Fruit fly (Drosophila melanogaster) whole organism, pupa: ENCODE results near the gene Cbp80.

Experiments used
- CG13204 ChIP-seq: fragments of 200-800 bp; sonication (Bioruptor generic); optimal IDR thresholded peaks from 2 replicates; lab custom pipeline; 2018; ENCODE audit warnings: missing biosample characterization, mild to moderate bottlenecking, missing genetic modification characterization, moderate library complexity
- CG14655 ChIP-seq: fragments of 200-800 bp; sonication (Bioruptor generic); optimal IDR thresholded peaks from 3 replicates; lab custom pipeline; 2017; ENCODE audit warnings: mild to moderate bottlenecking, missing biosample characterization, missing genetic modification reagents, missing genetic modification characterization
- CG15710 ChIP-seq: fragments of 200-800 bp; sonication (Bioruptor generic); optimal IDR thresholded peaks from 2 replicates; lab custom pipeline; 2018; ENCODE audit warnings: missing biosample characterization, mild to moderate bottlenecking, missing genetic modification characterization, moderate library complexity
- CG34367 ChIP-seq: fragments of 200-800 bp; sonication (Bioruptor generic); optimal IDR thresholded peaks from 2 replicates; lab custom pipeline; 2018; ENCODE audit warnings: missing biosample characterization, mild to moderate bottlenecking, missing genetic modification characterization
- CG4496 ChIP-seq: fragments of 200-800 bp; sonication (Bioruptor generic); IDR thresholded peaks from 3 replicates; pipeline ENCODE4 v1.3.6; 2022; ENCODE audit warnings: missing biosample characterization, missing genetic modification characterization
- CG8159 ChIP-seq: fragments of 200-800 bp; sonication (Bioruptor generic); optimal IDR thresholded peaks from 3 replicates; lab custom pipeline; 2018; ENCODE audit warnings: missing biosample characterization, mild to moderate bottlenecking, missing genetic modification characterization, moderate library complexity
- CG8301 ChIP-seq: fragments of 200-800 bp; sonication (Bioruptor generic); optimal IDR thresholded peaks from 2 replicates; lab custom pipeline; 2018; ENCODE audit warnings: missing biosample characterization, mild to moderate bottlenecking, missing genetic modification characterization
- CG9948 ChIP-seq: fragments of 200-800 bp; sonication (Bioruptor generic); optimal IDR thresholded peaks from 2 replicates; lab custom pipeline; 2018; ENCODE audit warnings: missing biosample characterization, mild to moderate bottlenecking, missing genetic modification characterization, moderate library complexity
- EcR ChIP-seq: fragments of 200-800 bp; sonication (Bioruptor generic); optimal IDR thresholded peaks from 3 replicates; lab custom pipeline; 2019; ENCODE audit warnings: missing biosample characterization, missing genetic modification characterization, mild to moderate bottlenecking, moderate library complexity, missing genetic modification reagents
- Pif1B ChIP-seq: fragments of 200-800 bp; sonication (Bioruptor generic); optimal IDR thresholded peaks from 3 replicates; lab custom pipeline; 2016; ENCODE audit warnings: missing biosample characterization, missing genetic modification characterization
- fd96Ca ChIP-seq: fragments of 200-800 bp; sonication (Bioruptor generic); IDR thresholded peaks from 3 replicates; pipeline ENCODE4 v1.3.6; 2022; ENCODE audit warnings: missing biosample characterization, missing genetic modification characterization
- rn ChIP-seq: fragments of 200-800 bp; sonication (Bioruptor generic); IDR thresholded peaks from 2 replicates; pipeline ENCODE4 v1.3.6; 2022; ENCODE audit warnings: missing biosample characterization, missing genetic modification characterization

- no peak for TF ChIP-seq CG34367
- no peak for TF ChIP-seq EcR (GFP tag; lab: Kevin White, UChicago)
- no peak for TF ChIP-seq CG8301 (tag; lab: Kevin White, UChicago)
- no peak for TF ChIP-seq CG14655 (GFP tag; lab: Kevin White, UChicago)
- TF ChIP-seq fd96Ca (GFP tag; lab: Robert Waterston, UW), result no peak
- no peak for TF ChIP-seq CG15710
- TF ChIP-seq CG9948 (tag; lab: Kevin White, UChicago), result no peak
- no peak for TF ChIP-seq CG4496 (GFP tag; lab: Robert Waterston, UW)
- TF ChIP-seq CG13204 (GFP tag; lab: Kevin White, UChicago), result no peak
- no peak for TF ChIP-seq Pif1B
- TF ChIP-seq rn (GFP tag; lab: Robert Waterston, UW), result no peak
- TF ChIP-seq CG8159, result no peak
These were observed 37.4 kb upstream of the Cbp80 start for dm6 chrX:4612454-4612853.
